Worm (Caenorhabditis elegans) whole organism, dauer: ENCODE results near the gene Y39A1A.20.

Experiments used
- unc-62 ChIP-seq: sonication (generic microtip); optimal IDR thresholded peaks from 2 replicates; lab custom pipeline; 2017; ENCODE audit warnings: missing biosample characterization, missing genetic modification reagents, missing genetic modification characterization

The Y39A1A.20 gene

DNA sequence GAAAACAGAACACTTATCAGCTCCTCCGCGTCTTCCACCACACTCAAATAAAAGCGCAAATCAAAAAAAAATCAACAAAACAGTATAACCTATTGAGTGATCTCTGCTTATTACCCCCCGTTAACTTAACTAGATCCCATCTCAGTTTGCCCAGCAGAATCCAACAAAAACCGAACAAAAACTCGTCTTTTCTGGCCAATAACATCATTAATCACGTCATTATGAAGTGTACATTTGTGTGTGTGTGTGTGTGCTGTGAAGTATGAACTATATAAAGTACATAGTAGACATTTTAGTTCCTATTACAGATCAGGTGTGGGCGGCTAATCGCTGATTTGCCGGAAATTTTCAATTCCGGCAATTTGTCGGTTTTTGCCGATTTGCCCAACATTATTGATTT, 17.7 kb upstream of the Y39A1A.20 start:
- TF ChIP-seq unc-62 (GFP tag; lab: Kevin White, UChicago) = no peak

DNA sequence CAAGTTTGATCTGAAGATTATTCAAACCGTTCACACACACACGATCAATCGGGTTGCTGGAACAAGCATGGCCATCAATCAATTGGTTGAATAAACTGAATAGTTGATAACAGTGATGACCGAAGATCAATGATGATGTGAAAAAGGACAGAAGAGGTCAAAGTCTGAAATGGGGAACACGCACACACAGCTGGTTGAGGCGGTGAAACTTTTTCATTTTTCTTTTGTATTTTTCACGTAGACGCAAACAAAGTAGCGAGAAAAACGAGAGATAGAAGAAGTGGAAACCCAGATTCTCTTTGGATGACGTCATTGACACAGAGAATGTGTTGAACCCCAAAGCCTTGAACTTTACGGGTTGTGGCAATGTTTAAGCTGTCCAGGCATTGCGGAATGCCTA, 17.1 kb upstream of the Y39A1A.20 start:
- no peak for TF ChIP-seq unc-62 (GFP tag; lab: Kevin White, UChicago)

DNA sequence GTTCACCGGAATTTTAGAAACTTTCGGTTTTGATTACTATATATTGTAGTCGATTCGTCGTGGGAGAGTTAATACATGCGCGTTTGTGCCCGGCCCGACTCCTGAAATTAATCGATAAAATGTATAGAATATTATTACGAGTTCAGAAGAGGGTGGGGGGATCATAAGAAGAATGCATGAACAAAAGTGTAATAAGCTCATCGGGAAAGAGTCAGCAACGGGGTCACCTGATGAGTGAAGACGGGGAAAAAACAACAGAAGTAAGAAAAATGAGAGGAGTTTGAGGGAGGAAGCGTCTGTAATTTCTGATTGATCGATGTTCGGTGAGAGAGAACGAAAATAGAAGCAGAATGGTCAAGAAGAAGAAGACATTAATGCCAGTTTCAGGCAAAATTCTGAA, 15.7 kb upstream of the Y39A1A.20 start, which contains the start of gene W09D10.4:
Gene W09D10.4 (minus strand): TSS at position 101 of the 400 bp plus-strand sequence.
- no peak for TF ChIP-seq unc-62 (GFP tag; lab: Kevin White, UChicago)

DNA sequence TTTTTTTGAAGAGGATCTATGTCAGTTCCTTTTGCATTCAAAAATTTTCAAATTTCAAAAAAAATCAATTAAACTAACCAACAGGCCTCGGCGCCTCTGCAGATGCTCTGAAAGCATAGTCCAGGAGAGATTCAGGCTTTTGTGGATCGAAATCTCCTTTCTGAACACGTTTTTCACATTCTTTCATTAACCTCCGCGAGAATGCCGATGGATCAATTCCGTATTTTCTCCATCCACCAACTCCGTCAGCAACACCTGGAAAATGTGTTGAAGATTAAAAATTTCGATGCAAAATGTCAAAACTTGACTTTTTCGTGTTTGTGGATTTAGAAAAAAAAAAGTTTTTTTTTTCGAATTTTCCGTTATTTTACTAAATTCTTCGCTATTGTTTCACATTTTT, 14.2 kb upstream of the Y39A1A.20 start:
- TF ChIP-seq unc-62 (GFP tag; lab: Kevin White, UChicago) = no peak

DNA sequence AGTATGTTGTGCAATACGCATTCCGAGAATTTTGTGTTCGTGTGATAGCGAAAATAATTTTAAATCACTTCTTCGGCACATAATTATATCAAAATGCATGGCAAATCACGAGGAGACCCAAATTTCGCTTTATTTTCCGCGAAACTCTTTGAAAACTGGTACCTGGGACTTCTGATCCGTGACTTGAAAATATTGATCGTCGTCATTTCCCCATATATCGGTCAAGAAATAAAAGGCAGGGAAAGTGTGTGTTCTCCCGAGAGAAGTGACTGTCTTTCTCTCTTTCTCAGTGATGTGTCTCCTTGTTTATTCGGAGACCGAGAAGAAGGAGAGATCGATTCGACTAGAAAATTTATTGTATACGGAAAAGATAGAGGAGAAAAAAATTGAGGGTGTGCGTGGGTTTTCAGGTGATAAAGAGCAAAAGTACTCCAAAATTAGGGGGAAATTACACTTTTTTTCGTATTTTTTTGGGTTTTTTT, 10.9 kb upstream of the Y39A1A.20 start, which contains the start of gene W09D10.5:
Gene W09D10.5 (minus strand): TSS at position 345 of the 482 bp plus-strand sequence.
- TF ChIP-seq unc-62 (GFP tag; lab: Kevin White, UChicago) = no peak

DNA sequence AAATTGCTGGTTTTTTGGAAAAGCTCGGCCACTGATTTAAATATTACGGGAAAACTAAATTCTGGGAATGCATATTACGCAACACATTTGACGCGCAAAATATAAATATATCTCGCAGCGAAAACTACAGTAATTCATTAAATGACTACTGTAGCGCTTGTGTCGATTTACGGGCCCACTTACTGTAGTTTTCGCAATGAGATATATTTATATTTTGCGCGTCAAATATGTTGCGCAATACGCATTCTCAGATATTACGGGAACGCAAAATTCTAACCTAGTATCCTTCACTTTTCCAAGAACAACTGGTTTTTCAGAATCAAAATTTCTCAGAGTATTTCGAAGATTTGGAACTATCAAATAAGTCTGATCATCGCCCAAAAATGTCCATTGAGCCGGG, 9.3 kb upstream of the Y39A1A.20 start:
- no peak for TF ChIP-seq unc-62 (GFP tag; lab: Kevin White, UChicago)

DNA sequence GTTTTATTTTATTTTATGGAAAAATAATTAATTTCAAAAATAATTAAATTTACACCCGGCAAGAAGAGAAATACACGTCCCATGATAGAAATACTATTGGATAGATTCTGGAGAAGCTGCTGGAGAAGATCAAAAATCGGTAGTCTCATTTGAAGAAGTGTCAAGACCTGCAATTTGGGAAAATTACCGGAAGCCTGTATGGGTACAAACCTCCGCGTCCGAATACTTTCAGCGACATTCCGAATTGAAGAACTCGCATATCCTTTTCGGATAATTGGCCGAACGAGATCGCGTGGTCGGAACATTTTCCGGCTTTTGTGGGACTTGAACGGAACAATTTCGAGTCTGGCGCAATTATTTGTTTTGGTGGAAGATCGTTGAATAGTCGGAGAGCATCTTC, 8.1 kb upstream of the Y39A1A.20 start:
- no peak for TF ChIP-seq unc-62 (GFP tag; lab: Kevin White, UChicago)

DNA sequence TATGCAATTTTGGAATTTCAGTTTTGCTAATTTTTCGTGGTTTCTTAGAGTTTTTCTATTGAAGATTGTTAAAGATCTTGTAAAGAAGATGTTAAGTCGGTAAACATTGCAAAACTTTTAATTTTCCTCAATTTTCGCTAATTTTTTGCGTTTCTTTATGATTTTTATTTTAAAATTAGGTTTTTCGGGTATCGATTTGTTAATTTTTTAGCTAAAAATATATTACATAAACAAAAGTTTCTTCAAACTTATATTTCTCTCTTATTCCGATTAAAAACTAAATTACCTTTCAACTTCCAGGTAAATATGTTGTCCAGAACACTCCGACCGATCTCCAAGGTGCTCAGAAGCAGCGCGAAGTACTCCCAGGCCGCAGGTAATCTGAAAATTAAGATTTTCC, 7.1 kb upstream of the Y39A1A.20 start, which contains the start of gene mrpl-12:
Gene mrpl-12 (plus strand): TSS at position 301 of the 400 bp plus-strand sequence.
- TF ChIP-seq unc-62 (GFP tag; lab: Kevin White, UChicago) = no peak

DNA sequence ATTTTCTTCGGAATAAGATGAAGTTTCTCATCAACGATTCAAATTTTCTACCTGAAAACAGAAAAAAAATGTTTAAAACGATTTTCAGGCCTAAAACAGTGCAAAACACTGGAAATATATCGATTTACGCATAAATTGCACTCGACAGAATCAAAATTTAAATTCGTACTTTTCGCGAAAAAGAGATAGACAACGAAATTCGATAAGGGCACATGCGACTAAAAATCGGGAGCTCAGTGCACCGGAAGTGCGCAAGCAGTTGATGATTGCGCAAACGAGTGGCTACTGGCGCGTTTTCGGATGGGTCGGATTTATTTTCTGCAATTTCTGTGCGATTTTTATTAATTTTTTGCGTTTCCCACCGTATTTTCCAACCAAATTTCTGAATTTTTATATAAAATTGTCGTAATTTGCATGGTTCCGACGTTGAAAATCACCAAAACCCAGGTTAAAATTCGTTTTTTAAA, 6.6 kb upstream of the Y39A1A.20 start, which contains the start of the genes Y39A1A.21 and Y39A1A.22:
Gene Y39A1A.21 (minus strand): TSS at position 51 of the 467 bp plus-strand sequence.
Gene Y39A1A.22 (minus strand): TSS at position 57 of the 467 bp plus-strand sequence.
- no peak for TF ChIP-seq unc-62 (GFP tag; lab: Kevin White, UChicago)

DNA sequence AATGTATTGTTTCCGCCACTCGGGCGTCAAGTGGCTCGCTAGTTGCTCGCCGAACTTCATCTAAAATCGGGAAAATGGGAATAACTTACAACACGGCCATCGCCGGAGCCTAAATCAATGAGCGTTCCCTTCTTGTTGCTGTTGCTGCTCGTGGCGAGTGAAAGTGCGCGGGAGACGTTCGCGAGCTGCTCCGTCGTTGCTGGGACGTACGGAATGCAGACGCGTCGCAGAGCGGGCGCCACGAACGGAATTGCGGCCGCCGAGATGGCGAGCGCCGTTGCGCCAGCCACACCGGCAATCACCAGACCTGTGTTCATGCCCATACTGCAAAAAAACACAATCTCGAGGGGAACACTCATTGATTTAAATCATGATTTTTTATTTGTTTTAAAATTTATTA, 6.1 kb upstream of the Y39A1A.20 start:
- TF ChIP-seq unc-62 (GFP tag; lab: Kevin White, UChicago) = no peak

DNA sequence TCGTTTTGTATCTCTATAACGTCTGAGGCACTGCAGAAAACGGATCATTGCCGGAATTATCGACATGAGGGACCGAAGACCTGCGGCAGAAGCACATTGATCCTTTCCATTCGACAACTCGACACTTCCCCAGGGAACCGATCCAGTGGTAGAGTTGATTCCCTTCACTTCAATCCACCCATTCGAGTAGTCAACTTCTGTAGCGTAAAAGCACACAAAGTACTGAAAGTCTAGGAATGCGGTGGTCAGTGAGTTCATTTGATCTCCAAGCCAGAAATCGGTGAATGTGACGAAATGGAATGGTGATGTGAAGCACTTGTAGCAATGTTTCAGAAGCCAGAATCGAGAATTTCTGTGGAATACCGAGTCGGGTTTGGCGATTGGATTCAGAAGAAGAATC, 4.1 kb upstream of the Y39A1A.20 start:
- no peak for TF ChIP-seq unc-62 (GFP tag; lab: Kevin White, UChicago)

DNA sequence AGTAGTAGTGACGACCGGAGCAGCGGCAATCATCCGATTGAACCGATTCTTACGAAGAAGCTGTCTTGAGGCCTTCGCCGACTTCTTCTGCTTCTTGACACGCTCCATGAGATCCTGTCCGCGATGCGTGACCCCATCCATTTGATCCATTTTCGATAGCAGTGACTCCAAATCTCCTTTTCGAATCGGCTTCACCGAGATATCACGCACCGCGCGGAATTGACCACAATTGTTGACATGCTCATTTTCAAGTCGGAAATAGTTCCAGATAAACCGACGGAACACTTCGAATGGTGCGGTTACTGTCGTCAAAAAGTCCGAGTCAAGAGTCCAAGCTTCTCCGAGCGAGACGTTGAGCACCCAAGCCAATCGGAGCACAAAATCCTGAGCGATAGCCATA, 3.5 kb upstream of the Y39A1A.20 start:
- TF ChIP-seq unc-62 (GFP tag; lab: Kevin White, UChicago) = no peak

DNA sequence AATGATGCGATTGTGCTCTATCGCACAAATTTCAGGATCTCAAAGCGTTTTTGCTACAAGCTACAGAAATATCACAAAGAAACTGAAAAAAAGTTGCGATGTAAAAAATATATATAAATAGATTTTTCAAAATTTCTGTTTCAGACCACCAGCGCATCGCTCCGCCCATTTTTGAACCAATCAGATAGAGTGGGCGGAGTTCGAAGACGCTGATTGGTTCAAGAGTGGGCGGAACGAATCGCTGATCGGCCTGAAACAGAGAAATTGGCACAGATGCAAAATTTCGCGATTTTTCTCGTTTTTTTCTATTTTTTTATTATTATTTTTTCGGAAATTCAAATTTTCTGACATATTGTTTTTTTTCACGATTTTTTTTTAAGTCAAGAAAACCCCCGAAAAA, 2.4 kb upstream of the Y39A1A.20 start:
- TF ChIP-seq unc-62 (GFP tag; lab: Kevin White, UChicago) = no peak

DNA sequence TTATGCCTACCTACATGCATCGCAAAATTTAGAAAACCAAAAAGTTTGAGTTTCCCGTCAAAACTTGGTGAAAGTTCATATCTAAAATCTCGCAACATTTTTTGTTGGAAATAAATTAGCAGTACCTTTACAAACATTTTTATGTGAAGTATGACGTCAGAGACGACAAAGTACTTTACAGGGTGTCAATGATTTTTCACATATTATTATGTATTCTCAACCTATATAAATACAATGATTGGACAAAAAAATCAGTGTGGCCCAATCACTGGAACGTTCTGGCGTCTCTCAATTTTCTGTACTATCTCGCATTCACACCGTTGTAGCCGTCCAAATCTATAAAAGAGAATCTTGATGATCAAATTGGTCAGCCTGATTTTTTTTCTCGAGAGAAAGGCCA, 6.1 kb downstream of the Y39A1A.20 start, which contains the start of the genes Y39A1A.18 and fmo-3:
Gene Y39A1A.18 (minus strand): TSS at position 192 of the 400 bp plus-strand sequence.
Gene fmo-3 (plus strand): TSS at position 388 of the 400 bp plus-strand sequence.
- TF ChIP-seq unc-62 (GFP tag; lab: Kevin White, UChicago) = no peak

DNA sequence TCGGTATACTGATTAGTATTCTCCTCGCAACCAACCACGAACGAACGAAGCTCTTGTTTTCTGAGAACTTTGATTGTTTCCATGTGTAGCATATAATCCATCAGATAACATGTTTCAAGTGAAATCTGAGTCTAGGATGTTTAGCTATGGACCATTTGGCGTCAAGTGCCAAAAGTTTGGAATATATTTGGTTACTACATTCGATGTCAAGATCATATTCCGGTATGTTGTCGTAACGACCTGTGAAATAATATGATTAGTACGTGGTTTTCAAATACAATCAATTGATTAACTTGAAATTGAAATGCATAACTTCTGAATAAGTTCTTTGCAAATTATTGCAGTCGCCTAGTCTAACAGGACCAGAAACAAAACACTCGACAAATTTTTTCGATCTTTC, 9.3 kb downstream of the Y39A1A.20 start, which contains the start of gene Y39A1A.17:
Gene Y39A1A.17 (minus strand): TSS at position 101 of the 400 bp plus-strand sequence.
- no peak for TF ChIP-seq unc-62 (GFP tag; lab: Kevin White, UChicago)

DNA sequence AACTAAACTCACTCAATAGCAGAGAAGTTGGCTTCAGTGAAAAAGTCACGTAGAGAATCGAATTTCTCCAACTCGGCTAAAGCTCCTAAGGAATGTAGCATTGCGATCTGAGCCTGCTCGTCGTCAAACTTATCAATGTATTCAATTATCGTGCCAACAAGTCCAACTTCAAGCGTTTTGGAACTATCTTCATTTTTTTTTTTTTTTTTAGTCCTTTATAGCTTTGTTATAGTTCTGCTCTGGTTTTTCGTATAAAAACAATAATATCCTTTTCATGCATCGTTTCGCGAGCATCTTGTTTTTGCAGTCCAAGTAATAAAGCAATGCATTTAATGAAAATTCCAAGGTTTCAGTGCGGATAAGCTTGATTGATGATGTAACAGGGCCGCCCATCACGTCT, 11.3 kb downstream of the Y39A1A.20 start, which contains the start of gene Y39A1A.31:
Gene Y39A1A.31 (minus strand): TSS at position 101 of the 400 bp plus-strand sequence.
- TF ChIP-seq unc-62 (GFP tag; lab: Kevin White, UChicago) = no peak

DNA sequence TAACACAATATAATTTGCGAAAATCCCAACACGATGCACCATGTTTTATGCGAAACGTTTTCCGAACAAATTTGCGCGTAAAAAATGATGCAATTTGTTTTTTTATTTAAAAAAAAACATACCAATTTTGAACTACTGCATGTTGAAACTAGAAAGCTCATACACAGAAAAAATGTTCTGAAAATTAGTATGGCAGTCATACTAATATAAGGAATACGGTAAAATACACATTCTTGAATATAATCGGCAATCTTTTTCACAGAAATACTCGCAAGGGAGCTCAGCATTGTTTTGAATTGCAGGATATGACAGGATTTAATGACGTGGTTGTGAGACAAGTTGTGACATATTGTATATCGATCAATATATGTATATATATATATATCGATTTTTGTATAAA, 21.4 kb downstream of the Y39A1A.20 start, which contains the start of gene Y39A1A.16:
Gene Y39A1A.16 (plus strand): TSS at position 301 of the 400 bp plus-strand sequence.
- no peak for TF ChIP-seq unc-62 (GFP tag; lab: Kevin White, UChicago)
